Worm (Caenorhabditis elegans) whole organism, mixed stage, embryonic: ENCODE results near the gene ztf-18.

ENCODE experiments used
- ceh-39 ChIP-seq: fragments of 150-350 bp; optimal IDR thresholded peaks from 2 replicates; lab custom pipeline; 2014; ENCODE audit warnings: missing biosample characterization, missing genetic modification characterization
- drap-1 ChIP-seq: fragments of 200-800 bp; sonication (Bioruptor generic); optimal IDR thresholded peaks from 3 replicates; lab custom pipeline; 2018; ENCODE audit warnings: mild to moderate bottlenecking, missing genetic modification characterization, missing compliant biosample characterization
- nhr-12 ChIP-seq: fragments of 150-350 bp; optimal IDR thresholded peaks from 2 replicates; lab custom pipeline; 2014; ENCODE audit warnings: missing biosample characterization, missing genetic modification characterization
- nhr-237 ChIP-seq: fragments of 150-350 bp; optimal IDR thresholded peaks from 2 replicates; lab custom pipeline; 2014; ENCODE audit warnings: missing biosample characterization, missing genetic modification characterization
- nhr-28 ChIP-seq: fragments of 150-350 bp; optimal IDR thresholded peaks from 2 replicates; lab custom pipeline; 2014; ENCODE audit warnings: missing biosample characterization, missing genetic modification characterization
- pha-4 ChIP-seq: fragments of 150-350 bp; optimal IDR thresholded peaks from 2 replicates; lab custom pipeline; 2018; ENCODE audit warnings: missing biosample characterization, missing genetic modification reagents, missing genetic modification characterization
- snpc-4 ChIP-seq: fragments of 150-350 bp; optimal IDR thresholded peaks from 2 replicates; lab custom pipeline; 2014; ENCODE audit warnings: missing biosample characterization, missing genetic modification characterization
- sptf-1 ChIP-seq: sonication (generic microtip); optimal IDR thresholded peaks from 2 replicates; lab custom pipeline; 2017; ENCODE audit warnings: mild to moderate bottlenecking, missing genetic modification characterization, moderate library complexity, missing compliant biosample characterization
- tbx-8 ChIP-seq: fragments of 200-800 bp; sonication (Bioruptor generic); optimal IDR thresholded peaks from 2 replicates; lab custom pipeline; 2018; ENCODE audit warnings: mild to moderate bottlenecking, missing genetic modification characterization, moderate library complexity, missing compliant biosample characterization
- unc-120 ChIP-seq: sonication (generic microtip); optimal IDR thresholded peaks from 2 replicates; lab custom pipeline; 2017; ENCODE audit warnings: missing genetic modification characterization, missing compliant biosample characterization; ENCODE audit not compliant: poor library complexity, severe bottlenecking
- unc-62 ChIP-seq: fragments of 150-350 bp; optimal IDR thresholded peaks from 2 replicates; lab custom pipeline; 2014; ENCODE audit warnings: missing biosample characterization, missing genetic modification reagents, missing genetic modification characterization
- zip-8 ChIP-seq: fragments of 150-350 bp; optimal IDR thresholded peaks from 2 replicates; lab custom pipeline; 2014; ENCODE audit warnings: missing biosample characterization, missing genetic modification characterization

DNA sequence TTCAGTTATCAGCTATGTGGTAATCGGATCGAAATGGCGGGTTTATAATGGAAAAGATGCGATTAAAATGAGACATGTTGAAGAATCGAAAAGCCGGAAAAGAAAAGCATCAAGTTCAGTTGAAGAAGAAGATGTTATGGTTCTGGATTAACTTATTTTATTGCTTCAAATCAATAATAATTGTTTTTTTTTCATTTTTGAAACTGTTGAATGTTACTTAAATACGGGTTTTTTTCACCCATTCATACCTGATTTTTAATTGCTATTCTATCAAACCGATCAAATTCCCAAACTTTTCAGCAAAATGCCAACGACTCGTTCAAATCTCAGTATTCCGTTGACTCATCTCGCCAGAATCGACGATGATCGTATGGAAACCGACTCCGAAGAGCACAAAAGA is 35.6 kb downstream of the ztf-18 start, which contains the start of gene exos-4.2:
- TF ChIP-seq drap-1 (no peak), nhr-12 (tag; lab: Kevin White, UChicago) (no peak), pha-4 (tag; lab: Kevin White, UChicago) (no peak), zip-8 (tag; lab: Kevin White, UChicago) (no peak), sptf-1 (tag; lab: Kevin White, UChicago) (no peak), nhr-28 (no peak), tbx-8 (no peak), unc-62 (GFP tag; lab: Kevin White, UChicago) (no peak), unc-120 (tag; lab: Kevin White, UChicago) (no peak), snpc-4 (no peak), ceh-39 (no peak), nhr-237 (no peak)
